Fruit fly (Drosophila melanogaster): ENCODE measurements around the gene CG13071.
A peak's percentile ranks its signal among the peaks of the same experiment; 100 is the strongest.

CG13071 gene

DNA sequence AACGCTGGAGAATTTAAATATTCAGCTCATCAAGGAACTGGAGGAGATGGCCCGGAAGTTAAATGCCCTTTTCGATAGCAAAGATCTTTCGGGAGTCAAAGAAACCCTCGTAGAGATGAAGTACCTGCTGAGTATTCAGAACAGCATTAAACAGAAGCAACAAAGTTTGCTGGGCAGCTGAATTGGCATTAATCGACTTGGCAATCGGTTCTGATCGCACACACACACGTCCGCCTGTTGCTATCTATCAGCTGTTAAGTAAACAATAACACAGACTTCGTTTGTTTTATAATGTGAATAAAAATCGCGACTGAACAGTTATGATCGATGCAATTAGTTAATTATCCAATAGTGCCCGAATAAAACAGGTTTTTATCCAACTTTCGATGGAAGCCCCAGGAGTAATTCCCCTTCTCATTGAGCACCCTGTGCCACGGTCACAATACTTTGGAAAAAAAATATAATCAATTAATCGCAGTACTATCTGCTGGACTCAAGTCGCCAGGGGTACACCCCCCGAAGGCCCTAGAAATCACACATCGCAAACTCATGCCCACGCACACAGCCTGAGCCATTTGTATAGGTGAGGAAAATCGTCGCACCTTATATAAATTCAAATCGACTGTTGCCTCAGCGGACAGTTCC is 28.6 kb upstream of the CG13071 start:
- TF ChIP-seq CG12605 (GFP tag; IDR thresholded peaks at IDR 0.05) (0 out of 2 replicates have a peak, but pooled peaks have one; percentile 45), CG14655 (GFP tag; optimal IDR thresholded peaks at IDR 0.05) (no peak), CG15710 (tag; optimal IDR thresholded peaks at IDR 0.05) (no peak), CG34367 (tag; optimal IDR thresholded peaks at IDR 0.05) (no peak), CG8301 (tag; optimal IDR thresholded peaks at IDR 0.05) (no peak), CG8159 (tag; optimal IDR thresholded peaks at IDR 0.05) (no peak)

- TF ChIP-seq EcR (GFP tag; optimal IDR thresholded peaks at IDR 0.05) = peak; percentile 79
- no peak for TF ChIP-seq CG10348 (GFP tag; IDR thresholded peaks at IDR 0.05)
Observed at dm6 chr3L:16241296-16241695, 21.2 kb upstream of the CG13071 start.

dm6 chr3L:16252255-16252654 is 10.3 kb upstream of the CG13071 start, which contains the start of gene CG13055:
Gene CG13055, minus strand, starts transcription at chr3L:16252355.
- TF ChIP-seq CG13204 (GFP tag; optimal IDR thresholded peaks at IDR 0.05) (no peak), CG14655 (GFP tag; optimal IDR thresholded peaks at IDR 0.05) (no peak), Pif1A (GFP tag; optimal IDR thresholded peaks at IDR 0.05) (no peak), rn (GFP tag; IDR thresholded peaks at IDR 0.05) (no peak), fd96Ca (GFP tag; IDR thresholded peaks at IDR 0.05) (no peak), CG9948 (tag; optimal IDR thresholded peaks at IDR 0.05) (no peak), EcR (GFP tag; optimal IDR thresholded peaks at IDR 0.05) (no peak), CG12605 (GFP tag; IDR thresholded peaks at IDR 0.05) (no peak), D1 (tag; optimal IDR thresholded peaks at IDR 0.05) (no peak), gl (tag; optimal IDR thresholded peaks at IDR 0.05) (no peak), CG8159 (tag; optimal IDR thresholded peaks at IDR 0.05) (no peak), Ets98B (GFP tag; IDR thresholded peaks at IDR 0.05) (no peak), CG32121 (GFP tag; IDR thresholded peaks at IDR 0.05) (no peak), CG10348 (GFP tag; IDR thresholded peaks at IDR 0.05) (no peak)

- TF ChIP-seq CG12605 (GFP tag; IDR thresholded peaks at IDR 0.05) (peak; percentile 65; the same call in 1 of the 2 replicates), CG4496 (GFP tag; IDR thresholded peaks at IDR 0.05) (0 out of 3 replicates have a peak, but pooled peaks have one; percentile 48), CG17806 (tag; optimal IDR thresholded peaks at IDR 0.05) (no peak), CG10348 (GFP tag; IDR thresholded peaks at IDR 0.05) (no peak)
Observed at dm6 chr3L:16257118-16257627, 5.4 kb upstream of the CG13071 start, which contains the start of gene CG13054. Gene CG13054, minus strand, starts transcription at chr3L:16257191.

DNA sequence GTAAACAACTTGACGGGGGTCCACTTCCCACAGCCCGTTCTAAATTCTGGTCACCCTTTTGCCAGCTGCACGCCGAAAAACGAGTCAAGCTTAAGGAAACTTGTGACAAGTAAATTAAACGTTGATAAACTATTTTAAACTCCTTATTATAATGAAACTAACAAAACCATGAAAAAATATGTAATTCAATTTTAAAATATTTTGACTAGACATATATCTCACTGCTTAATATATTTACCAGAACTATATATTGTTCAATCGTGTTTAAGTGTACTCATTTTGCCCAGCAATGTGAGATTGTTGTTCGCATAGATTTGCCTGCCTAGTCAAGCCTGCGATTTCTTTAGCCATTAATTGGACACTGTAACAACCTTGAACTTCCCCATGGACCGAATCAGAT is 3.0 kb upstream of the CG13071 start, which contains the start of gene CG13053:
CG13053 (minus strand) TSS at position 171 of the 400 bp plus-strand sequence.
- TF ChIP-seq CG17806 (tag; optimal IDR thresholded peaks at IDR 0.05) = peak; percentile 84
- TF ChIP-seq CG32121 (GFP tag; IDR thresholded peaks at IDR 0.05) = no peak
- no peak for TF ChIP-seq CG8301 (tag; optimal IDR thresholded peaks at IDR 0.05)
- peak; percentile 79 for TF ChIP-seq CG9948 (tag; optimal IDR thresholded peaks at IDR 0.05)
- no peak for TF ChIP-seq Ets98B (GFP tag; IDR thresholded peaks at IDR 0.05)
- TF ChIP-seq CG34367 (tag; optimal IDR thresholded peaks at IDR 0.05) = peak; percentile 70
- TF ChIP-seq CG13204 (GFP tag; optimal IDR thresholded peaks at IDR 0.05) = peak; percentile 31
- TF ChIP-seq EcR (GFP tag; optimal IDR thresholded peaks at IDR 0.05) = peak; percentile 82
- peak; percentile 50 for TF ChIP-seq Pif1B (GFP tag; optimal IDR thresholded peaks at IDR 0.05)
- TF ChIP-seq CG10348 (GFP tag; IDR thresholded peaks at IDR 0.05) = no peak
- peak; percentile 27 for TF ChIP-seq Pif1A (GFP tag; optimal IDR thresholded peaks at IDR 0.05)
- no peak for TF ChIP-seq Snoo (tag; optimal IDR thresholded peaks at IDR 0.05)
- TF ChIP-seq CG4496 (GFP tag; IDR thresholded peaks at IDR 0.05) = no peak
- TF ChIP-seq CG8159 (tag; optimal IDR thresholded peaks at IDR 0.05) = peak; percentile 82
- no peak for TF ChIP-seq fd96Ca (GFP tag; IDR thresholded peaks at IDR 0.05)
- TF ChIP-seq CG14655 (GFP tag; optimal IDR thresholded peaks at IDR 0.05) = peak; percentile 57
- no peak for TF ChIP-seq CG12605 (GFP tag; IDR thresholded peaks at IDR 0.05)
- peak; percentile 76 for TF ChIP-seq CG15710 (tag; optimal IDR thresholded peaks at IDR 0.05)
- TF ChIP-seq gl (tag; optimal IDR thresholded peaks at IDR 0.05) = peak; percentile 41
- TF ChIP-seq D1 (tag; optimal IDR thresholded peaks at IDR 0.05) = peak; percentile 5
- TF ChIP-seq rn (GFP tag; IDR thresholded peaks at IDR 0.05) = no peak

DNA sequence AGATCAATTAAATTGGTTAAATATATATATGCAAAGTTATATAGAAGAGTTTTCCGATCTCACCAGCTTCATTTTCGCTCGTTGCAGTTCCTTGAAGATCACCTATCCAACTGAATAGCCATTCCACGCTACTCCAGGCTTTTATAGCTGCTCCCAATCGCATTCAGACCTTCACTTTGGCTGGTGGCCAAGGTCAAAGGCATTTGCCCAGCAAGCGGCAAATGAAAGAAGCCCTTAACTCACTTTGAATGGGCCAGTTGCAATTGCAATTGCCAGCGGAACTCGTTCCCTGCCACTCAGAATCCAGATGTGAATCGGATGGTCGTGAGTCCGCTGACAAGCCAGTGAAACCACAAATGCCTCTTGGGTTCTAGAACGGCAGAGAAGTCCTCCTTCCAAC is 1.0 kb upstream of the CG13071 start, which contains the start of gene CG34247:
CG34247 (minus strand) TSS at position 101 of the 400 bp plus-strand sequence.
- no peak for TF ChIP-seq Pif1B (GFP tag; optimal IDR thresholded peaks at IDR 0.05)
- peak; percentile 15 for TF ChIP-seq EcR (GFP tag; optimal IDR thresholded peaks at IDR 0.05)

dm6 chr3L:16263043-16263442 is 503 bp downstream of the CG13071 start, which contains the start of gene CG13070:
Gene CG13070, plus strand, starts transcription at chr3L:16263343.
- no peak for TF ChIP-seq CG9948 (tag; optimal IDR thresholded peaks at IDR 0.05)
- no peak for TF ChIP-seq CG13204 (GFP tag; optimal IDR thresholded peaks at IDR 0.05)
- TF ChIP-seq CG8301 (tag; optimal IDR thresholded peaks at IDR 0.05) = no peak
- TF ChIP-seq gl (tag; optimal IDR thresholded peaks at IDR 0.05) = no peak
- no peak for TF ChIP-seq Pif1A (GFP tag; optimal IDR thresholded peaks at IDR 0.05)
- no peak for TF ChIP-seq CG10348 (GFP tag; IDR thresholded peaks at IDR 0.05)
- TF ChIP-seq rn (GFP tag; IDR thresholded peaks at IDR 0.05) = no peak
- TF ChIP-seq Ets98B (GFP tag; IDR thresholded peaks at IDR 0.05) = no peak
- no peak for TF ChIP-seq Pif1B (GFP tag; optimal IDR thresholded peaks at IDR 0.05)
- no peak for TF ChIP-seq CG34367 (tag; optimal IDR thresholded peaks at IDR 0.05)
- no peak for TF ChIP-seq CG4496 (GFP tag; IDR thresholded peaks at IDR 0.05)
- TF ChIP-seq CG14655 (GFP tag; optimal IDR thresholded peaks at IDR 0.05) = no peak
- no peak for TF ChIP-seq D1 (tag; optimal IDR thresholded peaks at IDR 0.05)
- no peak for TF ChIP-seq fd96Ca (GFP tag; IDR thresholded peaks at IDR 0.05)
